Worm (Caenorhabditis elegans) whole organism, L4/young adult: ENCODE measurements around the gene mans-2.

ENCODE experiments used
- dao-5 ChIP-seq: sonication (generic microtip); optimal IDR thresholded peaks from 2 replicates; lab custom pipeline; 2016; ENCODE audit warnings: missing genotype, missing genetic modification characterization, moderate library complexity, missing compliant biosample characterization
- him-1 ChIP-seq: sonication (generic microtip); optimal IDR thresholded peaks from 2 replicates; lab custom pipeline; 2016; ENCODE audit warnings: missing genotype, missing genetic modification reagents, missing genetic modification characterization, missing compliant biosample characterization

DNA sequence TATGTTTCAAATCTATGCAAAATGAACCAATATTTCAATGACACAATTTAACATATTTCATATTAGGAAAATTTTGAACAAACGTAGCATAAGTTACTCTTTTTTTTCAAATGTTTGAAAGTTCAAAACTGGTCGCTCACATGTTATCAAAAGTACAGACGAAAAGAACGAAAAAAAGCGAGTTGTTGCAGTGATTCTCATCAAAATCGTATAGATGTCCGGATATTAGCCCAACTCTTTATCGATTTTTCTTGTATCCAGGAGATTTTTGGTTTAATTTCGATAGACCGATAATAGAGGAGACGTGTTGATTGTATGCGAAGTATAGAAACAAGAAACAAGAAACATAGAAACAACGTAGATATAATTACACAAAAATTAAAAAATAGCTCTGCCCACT, 45.0 kb downstream of the mans-2 start:
- TF ChIP-seq him-1 (no peak), dao-5 (no peak)
